Worm (Caenorhabditis elegans): ENCODE data around the gene uroc-1.

ce11 chrIV:16488921-16489320, 53.6 kb downstream of the uroc-1 start, which contains the start of gene rho-1:
- TF ChIP-seq nfya-1 (tag; optimal IDR thresholded peaks at IDR 0.05; ENCODE audit: insufficient read depth) (no peak), nhr-77 (tag; optimal IDR thresholded peaks at IDR 0.05) (no peak), nhr-12 (tag; optimal IDR thresholded peaks at IDR 0.05) (no peak), ama-1 (optimal IDR thresholded peaks at IDR 0.05) (no peak), fos-1 (tag; optimal IDR thresholded peaks at IDR 0.05) (no peak), unc-39 (tag; optimal IDR thresholded peaks at IDR 0.05) (no peak), nhr-67 (tag; optimal IDR thresholded peaks at IDR 0.05) (no peak), ztf-11 (tag; optimal IDR thresholded peaks at IDR 0.05) (no peak), nhr-76 (tag; optimal IDR thresholded peaks at IDR 0.05) (no peak), zag-1 (tag; optimal IDR thresholded peaks at IDR 0.05) (no peak), unc-62 (GFP tag; optimal IDR thresholded peaks at IDR 0.05) (no peak)

Measured in whole organism, L3 larva.